Fruit fly (Drosophila melanogaster) whole organism, embryonic: ENCODE results near the gene Gip.

Experiments used
- Bgb ChIP-seq: fragments of 200-800 bp; sonication (Bioruptor generic); IDR thresholded peaks from 2 replicates; pipeline ENCODE4 v1.3.6; 2022; ENCODE audit warnings: missing biosample characterization, missing genetic modification characterization; ENCODE audit not compliant: partially characterized antibody
- CG10431 ChIP-seq: fragments of 200-800 bp; sonication (Bioruptor generic); optimal IDR thresholded peaks from 3 replicates; lab custom pipeline; 2018; ENCODE audit warnings: missing biosample characterization, mild to moderate bottlenecking, missing genetic modification characterization
- CG12744 ChIP-seq: fragments of 200-800 bp; sonication (Bioruptor generic); optimal IDR thresholded peaks from 2 replicates; lab custom pipeline; 2016; ENCODE audit warnings: missing biosample characterization, missing genetic modification characterization
- CG13775 ChIP-seq: fragments of 200-800 bp; sonication (Bioruptor generic); optimal IDR thresholded peaks from 3 replicates; lab custom pipeline; 2017; ENCODE audit warnings: missing biosample characterization, mild to moderate bottlenecking, missing genetic modification characterization
- CG14710 ChIP-seq: fragments of 200-800 bp; sonication (Bioruptor generic); optimal IDR thresholded peaks from 3 replicates; lab custom pipeline; 2019; ENCODE audit warnings: missing biosample characterization, mild to moderate bottlenecking, missing genetic modification characterization, moderate library complexity
- CG1647 ChIP-seq: fragments of 200-800 bp; sonication (Bioruptor generic); optimal IDR thresholded peaks from 3 replicates; lab custom pipeline; 2016; ENCODE audit warnings: missing biosample characterization, missing genetic modification characterization
- CG17186 ChIP-seq: fragments of 200-800 bp; sonication (Bioruptor generic); optimal IDR thresholded peaks from 3 replicates; lab custom pipeline; 2017; ENCODE audit warnings: missing biosample characterization, missing genetic modification reagents, missing genetic modification characterization
- CG2120 ChIP-seq: fragments of 200-800 bp; sonication (Bioruptor generic); optimal IDR thresholded peaks from 3 replicates; lab custom pipeline; 2016; ENCODE audit warnings: missing biosample characterization, missing genetic modification characterization
- CG33557 ChIP-seq: fragments of 200-800 bp; sonication (Bioruptor generic); optimal IDR thresholded peaks from 2 replicates; lab custom pipeline; 2019; ENCODE audit warnings: missing biosample characterization, mild to moderate bottlenecking, missing genetic modification characterization, moderate library complexity
- CG42726 ChIP-seq: fragments of 200-800 bp; sonication (Bioruptor generic); IDR thresholded peaks from 2 replicates; pipeline ENCODE4 v1.3.6; 2022; ENCODE audit warnings: missing biosample characterization, missing genetic modification characterization; ENCODE audit not compliant: partially characterized antibody
- CG6254 ChIP-seq: fragments of 200-800 bp; sonication (Bioruptor generic); optimal IDR thresholded peaks from 3 replicates; lab custom pipeline; 2017; ENCODE audit warnings: mild to moderate bottlenecking, missing biosample characterization, missing genetic modification reagents, missing genetic modification characterization
- CG6791 ChIP-seq: fragments of 200-800 bp; sonication (Bioruptor generic); IDR thresholded peaks from 3 replicates; pipeline ENCODE4 v1.3.6; 2022; ENCODE audit warnings: missing biosample characterization, missing genetic modification characterization; ENCODE audit not compliant: partially characterized antibody
- CG7963 ChIP-seq: fragments of 200-800 bp; sonication (Bioruptor generic); IDR thresholded peaks from 3 replicates; pipeline ENCODE4 v1.3.6; 2022; ENCODE audit warnings: missing biosample characterization, missing genetic modification characterization; ENCODE audit not compliant: partially characterized antibody
- CG8388 ChIP-seq: fragments of 200-800 bp; sonication (Bioruptor generic); optimal IDR thresholded peaks from 2 replicates; lab custom pipeline; 2019; ENCODE audit warnings: missing biosample characterization, mild to moderate bottlenecking, missing genetic modification characterization, moderate library complexity
- CHES-1-like ChIP-seq: fragments of 200-800 bp; sonication (Bioruptor generic); optimal IDR thresholded peaks from 2 replicates; lab custom pipeline; 2016; ENCODE audit warnings: missing biosample characterization, missing genetic modification characterization
- CTCF ChIP-seq: fragments of 200-800 bp; sonication (Bioruptor generic); optimal IDR thresholded peaks from 2 replicates; lab custom pipeline; 2017; ENCODE audit warnings: missing biosample characterization, mild to moderate bottlenecking, missing genetic modification characterization, moderate library complexity
- D19A ChIP-seq: fragments of 200-800 bp; optimal IDR thresholded peaks from 3 replicates; lab custom pipeline; 2019; ENCODE audit warnings: missing biosample characterization, mild to moderate bottlenecking, missing genetic modification characterization, moderate library complexity
- GATAe ChIP-seq: fragments of 200-800 bp; sonication (Bioruptor generic); conservative IDR thresholded peaks from 2 replicates; pipeline ENCODE4 v1.3.6; 2022; ENCODE audit warnings: missing biosample characterization, missing genetic modification characterization
- Gsc ChIP-seq: fragments of 200-800 bp; sonication (Bioruptor generic); IDR thresholded peaks from 2 replicates; pipeline ENCODE4 v1.3.6; 2022; ENCODE audit warnings: missing biosample characterization, missing genetic modification characterization
- H2.0 ChIP-seq: fragments of 200-800 bp; sonication (Bioruptor generic); IDR thresholded peaks from 2 replicates; pipeline ENCODE4 v1.3.6; 2022; ENCODE audit warnings: missing biosample characterization, missing genetic modification characterization
- Hey ChIP-seq: fragments of 200-800 bp; sonication (Bioruptor generic); optimal IDR thresholded peaks from 3 replicates; lab custom pipeline; 2018; ENCODE audit warnings: missing biosample characterization, mild to moderate bottlenecking, missing genetic modification characterization
- Lhr ChIP-seq: fragments of 200-800 bp; sonication (Bioruptor generic); optimal IDR thresholded peaks from 3 replicates; lab custom pipeline; 2017; ENCODE audit warnings: mild to moderate bottlenecking, missing biosample characterization, missing genetic modification reagents, missing genetic modification characterization
- Lim3 ChIP-seq: fragments of 200-800 bp; sonication (Bioruptor generic); IDR thresholded peaks from 2 replicates; pipeline ENCODE4 v1.3.6; 2022; ENCODE audit warnings: missing biosample characterization, missing genetic modification characterization
- Mrtf ChIP-seq: fragments of 200-800 bp; sonication (Bioruptor generic); IDR thresholded peaks from 3 replicates; pipeline ENCODE4 v1.3.6; 2022; ENCODE audit warnings: missing biosample characterization, missing genetic modification characterization
- Trl ChIP-seq, 3 experiments: fragments of >200 bp in 2 of 3; fragments of 200-800 bp in 1 of 3; sonication (Bioruptor generic) in 1 of 3; optimal IDR thresholded peaks; 2 replicates in 1 of 3; 3 replicates in 2 of 3; lab custom pipeline; 2016 to 2017; ENCODE audit warnings: missing biosample characterization in 1 of 3, missing genetic modification characterization in 1 of 3
- Xbp1 ChIP-seq: fragments of 200-800 bp; sonication (Bioruptor generic); optimal IDR thresholded peaks from 3 replicates; lab custom pipeline; 2016; ENCODE audit warnings: missing biosample characterization, mild to moderate bottlenecking, missing genetic modification characterization
- YL-1 ChIP-seq: fragments of 200-800 bp; sonication (Bioruptor generic); optimal IDR thresholded peaks from 3 replicates; lab custom pipeline; 2017; ENCODE audit warnings: missing biosample characterization, mild to moderate bottlenecking, missing genetic modification characterization
- cg ChIP-seq: fragments of 200-800 bp; sonication (Bioruptor generic); optimal IDR thresholded peaks from 3 replicates; lab custom pipeline; 2019; ENCODE audit warnings: missing biosample characterization, mild to moderate bottlenecking, missing genetic modification characterization, moderate library complexity
- cwo ChIP-seq: fragments of 200-800 bp; sonication (Bioruptor generic); optimal IDR thresholded peaks from 3 replicates; lab custom pipeline; 2017; ENCODE audit warnings: missing biosample characterization, missing genetic modification characterization, mild to moderate bottlenecking, moderate library complexity, missing genetic modification reagents
- dm ChIP-seq: fragments of 200-800 bp; sonication (Bioruptor generic); optimal IDR thresholded peaks from 3 replicates; lab custom pipeline; 2016; ENCODE audit warnings: missing biosample characterization, missing genetic modification characterization
- dmrt99B ChIP-seq: fragments of 200-800 bp; sonication (Bioruptor generic); optimal IDR thresholded peaks from 2 replicates; lab custom pipeline; 2018; ENCODE audit warnings: missing biosample characterization, mild to moderate bottlenecking, missing genetic modification characterization, moderate library complexity
- fru ChIP-seq: fragments of >200 bp; optimal IDR thresholded peaks from 2 replicates; lab custom pipeline; 2017
- ham ChIP-seq: fragments of 200-800 bp; sonication (Bioruptor generic); IDR thresholded peaks from 2 replicates; pipeline ENCODE4 v1.3.6; 2022; ENCODE audit warnings: missing biosample characterization, missing genetic modification characterization
- hkb ChIP-seq, 2 experiments: fragments of 200-800 bp in 1 of 2; fragments of >200 bp in 1 of 2; sonication (Bioruptor generic) in 1 of 2; IDR thresholded peaks in 1 of 2; optimal IDR thresholded peaks in 1 of 2; 2 replicates each; pipeline versions ENCODE4 v1.3.6 to Lab custom; 2017 to 2022; ENCODE audit warnings: missing biosample characterization in 1 of 2, missing genetic modification characterization in 1 of 2
- prd ChIP-seq, 3 experiments: fragments of >200 bp in 2 of 3; fragments of 200-800 bp in 1 of 3; sonication (Bioruptor generic) in 1 of 3; optimal IDR thresholded peaks in 2 of 3; IDR thresholded peaks in 1 of 3; 2 replicates in 2 of 3; 3 replicates in 1 of 3; pipeline versions ENCODE4 v1.3.6 to Lab custom; 2017 to 2022; ENCODE audit warnings: missing biosample characterization in 1 of 3, missing genetic modification characterization in 1 of 3
- ranshi ChIP-seq: fragments of 200-800 bp; sonication (Bioruptor generic); IDR thresholded peaks from 2 replicates; pipeline ENCODE4 v1.3.6; 2022; ENCODE audit warnings: missing biosample characterization, missing genetic modification characterization
- run ChIP-seq: fragments of 200-800 bp; sonication (Bioruptor generic); optimal IDR thresholded peaks from 3 replicates; lab custom pipeline; 2018; ENCODE audit warnings: missing biosample characterization, mild to moderate bottlenecking, missing genetic modification characterization
- slou ChIP-seq: fragments of 200-800 bp; sonication (Bioruptor generic); optimal IDR thresholded peaks from 3 replicates; lab custom pipeline; 2016; ENCODE audit warnings: missing biosample characterization, missing genetic modification characterization
- tll ChIP-seq, 2 experiments: fragments of 200-800 bp in 1 of 2; fragments of >200 bp in 1 of 2; sonication (Bioruptor generic) in 1 of 2; optimal IDR thresholded peaks; 2 replicates each; lab custom pipeline; 2017 to 2019; ENCODE audit warnings: missing biosample characterization in 2 of 2, missing genetic modification characterization in 2 of 2, mild to moderate bottlenecking in 1 of 2, moderate library complexity in 1 of 2
- trem ChIP-seq: fragments of 200-800 bp; optimal IDR thresholded peaks from 3 replicates; lab custom pipeline; 2019; ENCODE audit warnings: missing biosample characterization, mild to moderate bottlenecking, missing genetic modification characterization, moderate library complexity
- ttk ChIP-seq: fragments of 200-800 bp; sonication (Bioruptor generic); IDR thresholded peaks from 2 replicates; pipeline ENCODE4 v2.1.2; 2022; ENCODE audit warnings: missing biosample characterization, missing genetic modification characterization
- tup ChIP-seq: fragments of 200-800 bp; sonication (Bioruptor generic); optimal IDR thresholded peaks from 2 replicates; lab custom pipeline; 2016; ENCODE audit warnings: missing biosample characterization, mild to moderate bottlenecking, missing genetic modification characterization, moderate library complexity
- usp ChIP-seq: fragments of >200 bp; optimal IDR thresholded peaks from 2 replicates; lab custom pipeline; 2017; ENCODE audit warnings: missing biosample characterization, missing genetic modification characterization
- vfl ChIP-seq: fragments of 200-800 bp; sonication (Bioruptor generic); optimal IDR thresholded peaks from 2 replicates; lab custom pipeline; 2016; ENCODE audit warnings: missing biosample characterization, missing genetic modification characterization
- vnd ChIP-seq: fragments of 200-800 bp; sonication (Bioruptor generic); IDR thresholded peaks from 3 replicates; pipeline ENCODE4 v1.3.6; 2022; ENCODE audit warnings: missing biosample characterization, missing genetic modification characterization; ENCODE audit not compliant: partially characterized antibody
- wdn ChIP-seq: fragments of 200-800 bp; sonication (Bioruptor generic); IDR thresholded peaks from 2 replicates; pipeline ENCODE4 v1.3.6; 2022; ENCODE audit warnings: missing biosample characterization, missing genetic modification characterization
- wek ChIP-seq: fragments of 200-800 bp; sonication (Bioruptor generic); optimal IDR thresholded peaks from 3 replicates; lab custom pipeline; 2018; ENCODE audit warnings: missing biosample characterization, mild to moderate bottlenecking, missing genetic modification characterization, moderate library complexity
- z ChIP-seq: fragments of 200-800 bp; sonication (Bioruptor generic); IDR thresholded peaks from 3 replicates; pipeline ENCODE4 v1.3.6; 2022; ENCODE audit warnings: missing biosample characterization, missing genetic modification characterization

Gip gene

dm6 chrX:10362557-10363366, 33.1 kb upstream of the Gip start (continued):
- TF ChIP-seq CG1647 (GFP tag; lab: Kevin White, UChicago) (no peak), CG10431 (no peak), GATAe (no peak), CHES-1-like (GFP tag; lab: Kevin White, UChicago) (peak; percentile 15), wdn (no peak), ranshi (GFP tag; lab: Robert Waterston, UW) (no peak), CG2120 (GFP tag; lab: Kevin White, UChicago) (peak; percentile 26), dm (peak; percentile 17), ham (GFP tag; lab: Robert Waterston, UW) (no peak), Hey (tag; lab: Kevin White, UChicago) (no peak), CG8388 (GFP tag; lab: Kevin White, UChicago) (peak; percentile 6), CG14710 (peak; percentile 37), Mrtf (GFP tag; lab: Robert Waterston, UW) (no peak; the same call in 2 of the 3 replicates), cg (no peak), Trl (optimal IDR thresholded peaks at IDR 0.05; lab: Kevin White, UChicago) (no peak), Trl (GFP tag; optimal IDR thresholded peaks at IDR 0.05; lab: Kevin White, UChicago) (peak; percentile 26), tup (no peak), cwo (GFP tag; lab: Kevin White, UChicago) (peak; percentile 10), CG7963 (GFP tag; lab: Robert Waterston, UW) (no peak), CG17186 (GFP tag; lab: Kevin White, UChicago) (no peak), run (no peak), usp (GFP tag; lab: Kevin White, UChicago) (no peak), Lhr (no peak), CG6791 (GFP tag; lab: Robert Waterston, UW) (no peak), CG6254 (GFP tag; lab: Kevin White, UChicago) (no peak), wek (no peak), slou (GFP tag; lab: Kevin White, UChicago) (no peak), trem (tag; lab: Kevin White, UChicago) (no peak), hkb (optimal IDR thresholded peaks at IDR 0.05; lab: Kevin White, UChicago) (no peak), hkb (GFP tag; IDR thresholded peaks at IDR 0.05; lab: Robert Waterston, UW) (peak; percentile 31; the same call in 1 of the 2 replicates), Bgb (no peak), fru (lab: Kevin White, UChicago) (no peak), CG13775 (GFP tag; lab: Kevin White, UChicago) (peak; percentile 41), CTCF (no peak), Gsc (GFP tag; lab: Robert Waterston, UW) (no peak), tll (GFP tag; optimal IDR thresholded peaks at IDR 0.05; lab: Kevin White, UChicago) (no peak), Lim3 (no peak), Xbp1 (GFP tag; lab: Kevin White, UChicago) (peak; percentile 41), z (GFP tag; lab: Robert Waterston, UW) (no peak), vnd (GFP tag; lab: Robert Waterston, UW) (no peak), vfl (GFP tag; lab: Kevin White, UChicago) (no peak), CG42726 (GFP tag; lab: Robert Waterston, UW) (no peak), dmrt99B (tag; lab: Kevin White, UChicago) (peak; percentile 43), ttk (GFP tag; lab: Robert Waterston, UW) (no peak), CG12744 (GFP tag; lab: Kevin White, UChicago) (no peak), D19A (tag; lab: Kevin White, UChicago) (peak; percentile 12), CG33557 (GFP tag; lab: Kevin White, UChicago) (no peak), prd (optimal IDR thresholded peaks at IDR 0.05; lab: Kevin White, UChicago) (no peak), prd (GFP tag; IDR thresholded peaks at IDR 0.05; lab: Robert Waterston, UW) (0 out of 3 replicates have a peak, but pooled peaks have one; percentile 13), H2.0 (no peak), YL-1 (no peak)
